Worm (Caenorhabditis elegans) whole organism, mixed stage, embryonic: ENCODE results near the gene K01A12.3.

ENCODE experiments used
- M03D4.4 ChIP-seq: sonication (generic microtip); optimal IDR thresholded peaks from 2 replicates; lab custom pipeline; 2017; ENCODE audit warnings: mild to moderate bottlenecking, missing genetic modification characterization, missing compliant biosample characterization
- bed-3 ChIP-seq: fragments of 200-800 bp; sonication (Bioruptor generic); optimal IDR thresholded peaks from 3 replicates; lab custom pipeline; 2018; ENCODE audit warnings: mild to moderate bottlenecking, missing genetic modification characterization, moderate library complexity, missing compliant biosample characterization
- blmp-1 ChIP-seq: fragments of 150-350 bp; optimal IDR thresholded peaks from 2 replicates; lab custom pipeline; 2014; ENCODE audit warnings: missing biosample characterization, missing genetic modification characterization
- ceh-39 ChIP-seq: fragments of 150-350 bp; optimal IDR thresholded peaks from 2 replicates; lab custom pipeline; 2014; ENCODE audit warnings: missing biosample characterization, missing genetic modification characterization
- ceh-43 ChIP-seq: fragments of 200-800 bp; sonication (Bioruptor generic); optimal IDR thresholded peaks from 2 replicates; lab custom pipeline; 2018; ENCODE audit warnings: mild to moderate bottlenecking, missing genetic modification characterization, moderate library complexity, missing compliant biosample characterization
- ceh-83 ChIP-seq: fragments of 200-800 bp; sonication (Bioruptor generic); optimal IDR thresholded peaks from 2 replicates; lab custom pipeline; 2018; ENCODE audit warnings: mild to moderate bottlenecking, missing genetic modification characterization, missing compliant biosample characterization
- ces-1 ChIP-seq: fragments of 150-350 bp; optimal IDR thresholded peaks from 2 replicates; lab custom pipeline; 2014; ENCODE audit warnings: missing biosample characterization, missing genetic modification reagents, missing genetic modification characterization
- cnd-1 ChIP-seq: fragments of 200-800 bp; sonication (Bioruptor generic); optimal IDR thresholded peaks from 2 replicates; lab custom pipeline; 2018; ENCODE audit warnings: mild to moderate bottlenecking, missing genetic modification characterization, missing compliant biosample characterization
- drap-1 ChIP-seq: fragments of 200-800 bp; sonication (Bioruptor generic); optimal IDR thresholded peaks from 3 replicates; lab custom pipeline; 2018; ENCODE audit warnings: mild to moderate bottlenecking, missing genetic modification characterization, missing compliant biosample characterization
- elt-1 ChIP-seq: sonication (generic microtip); optimal IDR thresholded peaks from 2 replicates; lab custom pipeline; 2017; ENCODE audit warnings: missing genetic modification characterization, mild to moderate bottlenecking, missing compliant biosample characterization, antibody characterized with exemption, moderate library complexity, borderline replicate concordance; ENCODE audit not compliant: insufficient read depth
- elt-3 ChIP-seq: fragments of 150-350 bp; optimal IDR thresholded peaks from 2 replicates; lab custom pipeline; 2014; ENCODE audit warnings: missing biosample characterization, missing genetic modification characterization
- flh-1 ChIP-seq: fragments of 200-800 bp; sonication (Bioruptor generic); optimal IDR thresholded peaks from 2 replicates; lab custom pipeline; 2018; ENCODE audit warnings: mild to moderate bottlenecking, missing genetic modification characterization, moderate library complexity, missing compliant biosample characterization
- ham-2 ChIP-seq: fragments of 200-800 bp; sonication (Bioruptor generic); optimal IDR thresholded peaks from 2 replicates; lab custom pipeline; 2018; ENCODE audit warnings: mild to moderate bottlenecking, missing genetic modification characterization, missing compliant biosample characterization
- hlh-1 ChIP-seq: fragments of 150-350 bp; optimal IDR thresholded peaks from 2 replicates; lab custom pipeline; 2014; ENCODE audit warnings: missing biosample characterization, missing genetic modification reagents, missing genetic modification characterization
- lin-13 ChIP-seq: fragments of 150-350 bp; optimal IDR thresholded peaks from 2 replicates; lab custom pipeline; 2014; ENCODE audit warnings: missing biosample characterization, missing genetic modification characterization
- lin-32 ChIP-seq: fragments of 200-800 bp; sonication (Bioruptor generic); optimal IDR thresholded peaks from 2 replicates; lab custom pipeline; 2018; ENCODE audit warnings: mild to moderate bottlenecking, missing genetic modification characterization, missing compliant biosample characterization
- lsy-2 ChIP-seq: fragments of 150-350 bp; optimal IDR thresholded peaks from 2 replicates; lab custom pipeline; 2014; ENCODE audit warnings: missing biosample characterization, missing genetic modification characterization
- mab-5 ChIP-seq: fragments of 150-350 bp; optimal IDR thresholded peaks from 2 replicates; lab custom pipeline; 2014; ENCODE audit warnings: missing biosample characterization, missing genetic modification characterization
- mep-1 ChIP-seq: fragments of 150-350 bp; optimal IDR thresholded peaks from 2 replicates; lab custom pipeline; 2017; ENCODE audit warnings: missing biosample characterization, missing genetic modification reagents, missing genetic modification characterization, inconsistent platforms
- mls-2 ChIP-seq: sonication (generic microtip); optimal IDR thresholded peaks from 2 replicates; lab custom pipeline; 2016; ENCODE audit warnings: mild to moderate bottlenecking, missing genetic modification characterization, moderate library complexity, missing compliant biosample characterization
- nhr-12 ChIP-seq: fragments of 150-350 bp; optimal IDR thresholded peaks from 2 replicates; lab custom pipeline; 2014; ENCODE audit warnings: missing biosample characterization, missing genetic modification characterization
- nhr-2 ChIP-seq: fragments of 150-350 bp; optimal IDR thresholded peaks from 2 replicates; lab custom pipeline; 2014; ENCODE audit warnings: missing biosample characterization, missing genetic modification characterization
- nhr-237 ChIP-seq: fragments of 150-350 bp; optimal IDR thresholded peaks from 2 replicates; lab custom pipeline; 2014; ENCODE audit warnings: missing biosample characterization, missing genetic modification characterization
- nhr-28 ChIP-seq: fragments of 150-350 bp; optimal IDR thresholded peaks from 2 replicates; lab custom pipeline; 2014; ENCODE audit warnings: missing biosample characterization, missing genetic modification characterization
- nhr-76 ChIP-seq: sonication (generic microtip); optimal IDR thresholded peaks from 2 replicates; lab custom pipeline; 2017; ENCODE audit warnings: missing biosample characterization, missing genetic modification characterization
- pha-4 ChIP-seq: fragments of 150-350 bp; optimal IDR thresholded peaks from 2 replicates; lab custom pipeline; 2018; ENCODE audit warnings: missing biosample characterization, missing genetic modification reagents, missing genetic modification characterization
- sem-2 ChIP-seq: fragments of 200-800 bp; sonication (Bioruptor generic); optimal IDR thresholded peaks from 2 replicates; lab custom pipeline; 2018; ENCODE audit warnings: mild to moderate bottlenecking, missing genetic modification characterization, missing compliant biosample characterization
- sptf-1 ChIP-seq: sonication (generic microtip); optimal IDR thresholded peaks from 2 replicates; lab custom pipeline; 2017; ENCODE audit warnings: mild to moderate bottlenecking, missing genetic modification characterization, moderate library complexity, missing compliant biosample characterization
- tbx-8 ChIP-seq: fragments of 200-800 bp; sonication (Bioruptor generic); optimal IDR thresholded peaks from 2 replicates; lab custom pipeline; 2018; ENCODE audit warnings: mild to moderate bottlenecking, missing genetic modification characterization, moderate library complexity, missing compliant biosample characterization
- unc-120 ChIP-seq: sonication (generic microtip); optimal IDR thresholded peaks from 2 replicates; lab custom pipeline; 2017; ENCODE audit warnings: missing genetic modification characterization, missing compliant biosample characterization; ENCODE audit not compliant: poor library complexity, severe bottlenecking
- unc-39 ChIP-seq: fragments of 150-350 bp; optimal IDR thresholded peaks from 2 replicates; lab custom pipeline; 2014; ENCODE audit warnings: missing biosample characterization, missing genetic modification characterization
- unc-62 ChIP-seq: fragments of 150-350 bp; optimal IDR thresholded peaks from 2 replicates; lab custom pipeline; 2014; ENCODE audit warnings: missing biosample characterization, missing genetic modification reagents, missing genetic modification characterization
- zip-8 ChIP-seq: fragments of 150-350 bp; optimal IDR thresholded peaks from 2 replicates; lab custom pipeline; 2014; ENCODE audit warnings: missing biosample characterization, missing genetic modification characterization
- ztf-11 ChIP-seq: fragments of 150-350 bp; optimal IDR thresholded peaks from 2 replicates; lab custom pipeline; 2014; ENCODE audit warnings: missing biosample characterization, missing genetic modification characterization

Gene K01A12.3

ce11 chrX:8646997-8647396 is 22.0 kb upstream of the K01A12.3 start, which contains the start of gene F12D9.2:
Gene F12D9.2 (minus strand): TSS chrX:8647097.
- TF ChIP-seq ham-2 (GFP tag; lab: Kevin White, UChicago) (no peak), flh-1 (no peak), sptf-1 (tag; lab: Kevin White, UChicago) (no peak), elt-1 (tag; lab: Kevin White, UChicago) (no peak), lsy-2 (no peak), lin-13 (tag; lab: Kevin White, UChicago) (no peak), nhr-28 (tag; lab: Kevin White, UChicago) (no peak), mab-5 (tag; lab: Kevin White, UChicago) (no peak), unc-120 (no peak), nhr-12 (no peak), ces-1 (no peak)

DNA sequence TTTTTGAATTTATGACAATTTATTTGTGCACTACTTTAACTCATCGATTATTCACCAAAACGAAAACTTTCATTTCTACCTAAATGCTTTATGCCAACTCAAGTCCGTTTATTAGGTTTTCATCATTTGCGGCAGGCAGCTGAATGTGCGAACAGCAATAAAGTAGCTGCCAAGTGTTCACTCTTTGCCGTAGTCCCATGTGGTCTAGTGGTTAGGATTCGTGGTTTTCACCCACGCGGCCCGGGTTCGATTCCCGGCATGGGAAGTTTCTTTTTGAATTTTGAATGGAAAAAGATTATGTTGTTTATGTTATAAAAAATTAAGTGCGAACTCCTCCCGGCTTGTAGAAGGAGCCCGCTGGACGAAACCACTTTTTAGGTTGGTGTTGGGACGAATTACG is 21.3 kb upstream of the K01A12.3 start:
- TF ChIP-seq elt-3 (no peak), nhr-2 (tag; lab: Kevin White, UChicago) (no peak), M03D4.4 (tag; lab: Kevin White, UChicago) (peak; percentile 87), nhr-12 (no peak), mep-1 (tag; lab: Kevin White, UChicago) (no peak), mls-2 (tag; lab: Kevin White, UChicago) (peak; percentile 90), mab-5 (tag; lab: Kevin White, UChicago) (no peak), tbx-8 (GFP tag; lab: Kevin White, UChicago) (peak; percentile 82), lsy-2 (no peak), nhr-76 (tag; lab: Kevin White, UChicago) (no peak), nhr-237 (tag; lab: Kevin White, UChicago) (no peak), ztf-11 (tag; lab: Kevin White, UChicago) (no peak), blmp-1 (tag; lab: Kevin White, UChicago) (no peak), ceh-39 (tag; lab: Kevin White, UChicago) (no peak), bed-3 (GFP tag; lab: Kevin White, UChicago) (peak; percentile 71), ceh-83 (GFP tag; lab: Kevin White, UChicago) (peak; percentile 89), unc-62 (GFP tag; lab: Kevin White, UChicago) (no peak), zip-8 (tag; lab: Kevin White, UChicago) (no peak), lin-32 (peak; percentile 44), elt-1 (tag; lab: Kevin White, UChicago) (no peak), cnd-1 (tag; lab: Kevin White, UChicago) (peak; percentile 88), nhr-28 (tag; lab: Kevin White, UChicago) (no peak), sem-2 (GFP tag; lab: Kevin White, UChicago) (peak; percentile 64), drap-1 (GFP tag; lab: Kevin White, UChicago) (peak; percentile 80), flh-1 (peak; percentile 55), ceh-43 (GFP tag; lab: Kevin White, UChicago) (peak; percentile 71), pha-4 (tag; lab: Kevin White, UChicago) (no peak), lin-13 (tag; lab: Kevin White, UChicago) (no peak), unc-39 (tag; lab: Kevin White, UChicago) (no peak), ces-1 (peak; percentile 82), unc-120 (peak; percentile 66), hlh-1 (tag; lab: Kevin White, UChicago) (no peak), ham-2 (GFP tag; lab: Kevin White, UChicago) (peak; percentile 49), sptf-1 (tag; lab: Kevin White, UChicago) (peak; percentile 89)

DNA sequence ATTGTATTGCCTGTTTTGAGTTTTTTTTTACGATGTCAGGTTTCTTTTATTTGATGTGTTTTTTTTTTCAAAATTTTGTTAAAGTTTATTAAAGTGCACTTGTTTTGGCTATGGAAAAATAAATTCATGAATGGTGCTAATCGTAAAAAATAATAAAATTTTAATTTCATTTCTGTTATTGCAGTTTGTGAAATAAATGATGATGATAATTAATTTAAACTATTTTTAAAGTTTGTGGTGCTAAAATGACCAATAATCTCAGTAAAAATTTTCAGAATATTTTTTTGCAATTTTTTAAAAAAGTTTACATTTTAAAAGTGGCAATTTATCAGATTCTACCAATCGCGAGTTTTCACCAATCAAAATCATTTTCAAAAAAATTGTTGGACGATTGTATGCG is 18.8 kb upstream of the K01A12.3 start, which contains the start of gene stg-2:
TSS of gene stg-2 (minus strand) at position 101 of the 400 bp plus-strand sequence.
- no peak for TF ChIP-seq ztf-11 (tag; lab: Kevin White, UChicago)
- no peak for TF ChIP-seq ceh-83 (GFP tag; lab: Kevin White, UChicago)
- no peak for TF ChIP-seq bed-3 (GFP tag; lab: Kevin White, UChicago)
- TF ChIP-seq drap-1 (GFP tag; lab: Kevin White, UChicago) = no peak
- no peak for TF ChIP-seq mls-2 (tag; lab: Kevin White, UChicago)
- TF ChIP-seq tbx-8 (GFP tag; lab: Kevin White, UChicago) = no peak
- TF ChIP-seq flh-1 = no peak
- no peak for TF ChIP-seq ceh-39 (tag; lab: Kevin White, UChicago)
- no peak for TF ChIP-seq mab-5 (tag; lab: Kevin White, UChicago)
- TF ChIP-seq sptf-1 (tag; lab: Kevin White, UChicago) = no peak
- no peak for TF ChIP-seq unc-62 (GFP tag; lab: Kevin White, UChicago)
- TF ChIP-seq zip-8 (tag; lab: Kevin White, UChicago) = no peak
- no peak for TF ChIP-seq mep-1 (tag; lab: Kevin White, UChicago)
- TF ChIP-seq cnd-1 (tag; lab: Kevin White, UChicago) = no peak
